Worm (Caenorhabditis elegans) whole organism, L4 larva: ENCODE measurements around the gene T02H6.4.

Source experiments
- aha-1 ChIP-seq: fragments of 150-350 bp; peaks from one replicate; lab custom pipeline; 2014; ENCODE audit warnings: missing biosample characterization, missing genetic modification characterization
- ceh-82 ChIP-seq: sonication (generic microtip); optimal IDR thresholded peaks from 2 replicates; lab custom pipeline; 2017; ENCODE audit warnings: missing biosample characterization, missing genetic modification characterization
- fos-1 ChIP-seq: fragments of 150-350 bp; optimal IDR thresholded peaks from 2 replicates; lab custom pipeline; 2014; ENCODE audit warnings: missing biosample characterization, missing genetic modification characterization
- lin-13 ChIP-seq: fragments of 150-350 bp; optimal IDR thresholded peaks from 2 replicates; lab custom pipeline; 2014; ENCODE audit warnings: missing biosample characterization, missing genetic modification reagents, missing genetic modification characterization
- lsy-2 ChIP-seq, 2 experiments: fragments of 150-350 bp in 1 of 2; sonication (generic microtip) in 1 of 2; optimal IDR thresholded peaks; 2 replicates each; lab custom pipeline; 2014 to 2017; ENCODE audit warnings: missing biosample characterization in 2 of 2, missing genetic modification characterization in 2 of 2
- rbr-2 ChIP-seq: sonication (generic microtip); optimal IDR thresholded peaks from 2 replicates; lab custom pipeline; 2016; ENCODE audit warnings: missing genotype, missing genetic modification characterization, missing compliant biosample characterization
- unc-130 ChIP-seq: sonication (generic microtip); optimal IDR thresholded peaks from 2 replicates; lab custom pipeline; 2016; ENCODE audit warnings: missing genetic modification reagents, missing genetic modification characterization, missing compliant biosample characterization

T02H6.4 gene

DNA sequence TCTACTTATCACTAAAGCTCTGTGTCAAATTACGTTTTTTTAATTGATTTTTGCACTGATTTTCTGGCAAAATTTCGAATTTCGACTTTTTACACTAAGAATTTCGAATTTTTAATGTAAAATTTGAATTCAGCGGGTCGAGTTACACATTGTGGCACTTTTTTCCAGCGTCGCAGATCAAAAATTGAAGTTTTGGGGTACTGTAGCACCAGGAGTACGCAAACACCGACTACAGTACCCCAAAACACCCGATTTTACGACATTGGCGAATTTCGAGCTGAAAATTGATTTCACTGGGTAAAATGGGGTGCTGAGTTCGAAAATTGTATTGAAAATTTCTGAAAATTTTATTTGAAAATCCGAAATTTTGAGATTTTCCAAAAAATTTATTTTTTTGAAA is 42.5 kb downstream of the T02H6.4 start:
- TF ChIP-seq fos-1 = no peak
- no peak for TF ChIP-seq ceh-82
- peak; percentile 89 for TF ChIP-seq lin-13 (GFP tag; lab: Kevin White, UChicago)
- TF ChIP-seq rbr-2 (tag; lab: Kevin White, UChicago) = no peak
- peak; percentile 2 to 89 for TF ChIP-seq lsy-2 (tag; optimal IDR thresholded peaks at IDR 0.05; lab: Kevin White, UChicago)
- no peak for TF ChIP-seq unc-130 (GFP tag; lab: Kevin White, UChicago)
- TF ChIP-seq aha-1 (tag; lab: Kevin White, UChicago) = no peak
- TF ChIP-seq, all 104 proteins: peak for 2
